Worm (Caenorhabditis elegans): ENCODE results near the gene cpar-1.

Gene cpar-1

DNA sequence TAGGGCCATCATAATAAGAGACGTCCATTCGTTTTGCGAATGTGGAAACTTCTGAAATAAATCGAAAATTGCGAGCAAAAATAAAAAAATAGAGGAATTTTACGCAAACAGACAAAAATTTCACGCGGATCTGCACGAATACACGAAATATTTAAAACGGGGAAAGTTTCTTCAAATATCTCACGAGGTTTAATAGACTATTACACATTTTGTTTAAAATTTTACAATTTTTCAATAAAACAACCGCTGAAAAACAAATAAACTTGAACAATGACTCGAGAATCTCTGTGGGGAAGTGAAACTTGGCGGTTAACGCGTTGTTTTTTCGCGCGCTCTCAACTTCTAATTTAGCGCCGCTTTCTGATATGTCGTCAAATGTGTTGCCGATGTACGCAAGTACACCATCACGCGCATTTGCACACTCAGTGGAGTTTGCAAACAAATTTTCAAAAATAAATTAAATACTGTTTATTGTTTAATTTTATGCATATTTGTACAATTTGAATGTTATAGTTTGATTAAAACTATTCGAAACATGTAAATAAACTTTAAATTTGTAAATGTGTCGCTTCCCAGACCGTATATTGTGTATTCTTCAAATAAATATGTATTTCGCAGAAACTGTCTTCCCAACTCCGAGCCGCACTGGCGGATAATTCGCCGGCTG is 40.6 kb upstream of the cpar-1 start, which contains the start of the genes gpr-2 and rgr-1 (continued):
- TF ChIP-seq tra-1 (GFP tag; IDR thresholded peaks at IDR 0.05) (no peak), Y75B8A.6 (GFP tag; IDR thresholded peaks at IDR 0.05) (no peak)

DNA sequence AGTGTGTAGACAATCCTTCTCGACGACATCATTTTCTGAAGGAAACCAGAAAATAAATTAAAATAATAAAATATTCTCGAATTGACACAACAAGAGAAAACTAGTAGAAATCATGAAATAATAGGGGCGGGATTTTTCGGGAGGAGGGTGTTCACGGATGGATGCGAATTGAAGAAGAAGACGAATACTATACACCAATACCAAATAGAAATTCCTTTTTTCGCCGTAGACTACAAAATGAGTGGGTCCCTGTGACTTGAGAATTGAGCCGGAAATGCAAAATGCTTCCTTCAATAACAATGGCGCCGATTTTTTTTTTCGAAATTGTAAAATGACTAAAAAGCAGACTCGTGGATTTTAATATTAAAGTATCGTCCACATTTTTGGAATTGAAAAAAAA is 32.8 kb upstream of the cpar-1 start, which contains the start of gene nlp-48:
Gene nlp-48, minus strand, starts transcription at position 101 of the 400 bp plus-strand sequence.
- no peak for TF ChIP-seq nhr-111 (GFP tag; optimal IDR thresholded peaks at IDR 0.05)

ce11 chrIII:9406600-9406999 is 27.3 kb upstream of the cpar-1 start, which contains the start of gene T26G10.1:
Gene T26G10.1, minus strand, starts transcription at chrIII:9406641.
- TF ChIP-seq snpc-1.2 (GFP tag; IDR thresholded peaks at IDR 0.05) (no peak), nhr-41 (GFP tag; IDR thresholded peaks at IDR 0.05) (no peak), nhr-76 (tag; optimal IDR thresholded peaks at IDR 0.05) (no peak), lin-38 (GFP tag; IDR thresholded peaks at IDR 0.05) (peak; percentile 95), snpc-4 (tag; optimal IDR thresholded peaks at IDR 0.05) (no peak), nhr-48 (tag; optimal IDR thresholded peaks at IDR 0.05) (no peak), hlh-11 (tag; optimal IDR thresholded peaks at IDR 0.05) (peak; percentile 59), dve-1 (tag; optimal IDR thresholded peaks at IDR 0.05; ENCODE audit: insufficient read depth) (peak; percentile 60), set-16 (GFP tag; IDR thresholded peaks at IDR 0.05) (no peak), F26F4.8 (GFP tag; conservative IDR thresholded peaks at IDR 0.05) (no peak), hif-1 (tag; optimal IDR thresholded peaks at IDR 0.05) (no peak), daf-16 (GFP tag; optimal IDR thresholded peaks at IDR 0.05) (no peak), daf-16 (tag; optimal IDR thresholded peaks at IDR 0.05) (no peak), lim-7 (GFP tag; IDR thresholded peaks at IDR 0.05) (no peak), lin-15B (tag; optimal IDR thresholded peaks at IDR 0.05) (peak; percentile 55), spr-1 (tag; optimal IDR thresholded peaks at IDR 0.05) (no peak), lin-39 (tag; optimal IDR thresholded peaks at IDR 0.05) (no peak), dmd-6 (GFP tag; IDR thresholded peaks at IDR 0.05) (peak; percentile 76), ceh-82 (tag; optimal IDR thresholded peaks at IDR 0.05) (no peak), ZK546.5 (tag; optimal IDR thresholded peaks at IDR 0.05) (no peak), unc-39 (tag; optimal IDR thresholded peaks at IDR 0.05) (no peak), nhr-77 (tag; optimal IDR thresholded peaks at IDR 0.05) (no peak), nhr-6 (tag; optimal IDR thresholded peaks at IDR 0.05) (no peak), mdt-29 (GFP tag; IDR thresholded peaks at IDR 0.05) (no peak), lir-3 (tag; optimal IDR thresholded peaks at IDR 0.05) (no peak), mxl-2 (GFP tag; conservative IDR thresholded peaks at IDR 0.05) (no peak), ceh-32 (tag; optimal IDR thresholded peaks at IDR 0.05; ENCODE audit: poor library complexity) (no peak), ceh-28 (tag; optimal IDR thresholded peaks at IDR 0.05) (no peak), unc-62 (GFP tag; optimal IDR thresholded peaks at IDR 0.05 in 1 of 2) (no peak), unc-62 (tag; optimal IDR thresholded peaks at IDR 0.05) (no peak), D1046.2 (GFP tag; IDR thresholded peaks at IDR 0.05) (no peak), ceh-20 (GFP tag; IDR thresholded peaks at IDR 0.05) (0 out of 2 replicates have a peak, but pooled peaks have one; percentile 45), nhr-42 (GFP tag; IDR thresholded peaks at IDR 0.05) (no peak), lin-13 (GFP tag; optimal IDR thresholded peaks at IDR 0.05) (no peak), rbr-2 (tag; optimal IDR thresholded peaks at IDR 0.05) (peak; percentile 67), dmd-8 (GFP tag; IDR thresholded peaks at IDR 0.05) (no peak), nhr-10 (tag; optimal IDR thresholded peaks at IDR 0.05) (no peak), hlh-30 (tag; optimal IDR thresholded peaks at IDR 0.05; ENCODE audit: insufficient read depth) (peak; percentile 34), F37D6.2 (tag; optimal IDR thresholded peaks at IDR 0.05) (peak; percentile 3), skn-1 (tag; optimal IDR thresholded peaks at IDR 0.05) (no peak), daf-12 (tag; optimal IDR thresholded peaks at IDR 0.05) (no peak), F10B5.3 (tag; optimal IDR thresholded peaks at IDR 0.05) (no peak), dmd-9 (GFP tag; IDR thresholded peaks at IDR 0.05) (0 out of 2 replicates have a peak, but pooled peaks have one; percentile 59), madf-5 (GFP tag; IDR thresholded peaks at IDR 0.05) (no peak), php-3 (GFP tag; IDR thresholded peaks at IDR 0.05) (peak; percentile 70; the same call in 1 of the 2 replicates)

Data from whole organism, L4 larva.